Worm (Caenorhabditis elegans) whole organism, L4 larva: Measurements from ENCODE around the gene C47E8.1.

Experiments
- F26F4.8 ChIP-seq: fragments of 200-800 bp; sonication (Bioruptor generic); conservative IDR thresholded peaks from 2 replicates; pipeline ENCODE4 v1.3.6; 2022; ENCODE audit warnings: missing genetic modification characterization, missing compliant biosample characterization
- F37D6.2 ChIP-seq: sonication (generic microtip); optimal IDR thresholded peaks from 2 replicates; lab custom pipeline; 2016; ENCODE audit warnings: mild to moderate bottlenecking, missing genetic modification characterization, missing compliant biosample characterization
- F44E2.7 ChIP-seq: fragments of 200-800 bp; sonication (Bioruptor generic); IDR thresholded peaks from 2 replicates; pipeline ENCODE4 v2.1.2; 2022; ENCODE audit warnings: missing genetic modification characterization, missing compliant biosample characterization
- F49E8.2 ChIP-seq: sonication (generic microtip); optimal IDR thresholded peaks from 2 replicates; lab custom pipeline; 2016; ENCODE audit warnings: missing compliant biosample characterization, mild to moderate bottlenecking, missing genetic modification characterization, borderline replicate concordance
- T20F7.1 ChIP-seq: fragments of 200-800 bp; sonication (Bioruptor generic); optimal IDR thresholded peaks from 2 replicates; lab custom pipeline; 2018; ENCODE audit warnings: mild to moderate bottlenecking, missing genetic modification characterization, missing compliant biosample characterization
- T26A8.4 ChIP-seq: fragments of 200-800 bp; sonication (Bioruptor generic); IDR thresholded peaks from 2 replicates; pipeline ENCODE4 v1.3.6; 2022; ENCODE audit warnings: missing genetic modification characterization, missing compliant biosample characterization
- Y48G9A.11 ChIP-seq: fragments of 200-800 bp; sonication (Bioruptor generic); IDR thresholded peaks from 2 replicates; pipeline ENCODE4 v1.3.6; 2022; ENCODE audit warnings: missing genetic modification reagents, missing genetic modification characterization, missing compliant biosample characterization
- ZK337.2 ChIP-seq: fragments of 200-800 bp; sonication (Bioruptor generic); IDR thresholded peaks from 2 replicates; pipeline ENCODE4 v1.3.6; 2022; ENCODE audit warnings: missing genetic modification reagents, missing genetic modification characterization, missing compliant biosample characterization
- ZK546.5 ChIP-seq, 2 experiments: sonication (generic microtip); optimal IDR thresholded peaks; 2 replicates each; lab custom pipeline; 2017; ENCODE audit warnings: missing biosample characterization in 2 of 2, missing genetic modification characterization in 2 of 2
- ama-1 ChIP-seq: fragments of 150-350 bp; optimal IDR thresholded peaks from 2 replicates; lab custom pipeline; 2014; ENCODE audit warnings: inconsistent platforms, mixed read lengths
- attf-4 ChIP-seq: sonication (generic microtip); optimal IDR thresholded peaks from 3 replicates; lab custom pipeline; 2017; ENCODE audit warnings: missing biosample characterization, missing genetic modification characterization
- ceh-32 ChIP-seq: sonication (generic microtip); optimal IDR thresholded peaks from 2 replicates; lab custom pipeline; 2016; ENCODE audit warnings: mild to moderate bottlenecking, missing genetic modification characterization, missing compliant biosample characterization; ENCODE audit not compliant: poor library complexity
- ceh-44 ChIP-seq: fragments of 200-800 bp; sonication (Bioruptor generic); IDR thresholded peaks from 2 replicates; pipeline ENCODE4 v1.3.6; 2022; ENCODE audit warnings: missing genetic modification reagents, missing genetic modification characterization, missing compliant biosample characterization
- ceh-62 ChIP-seq: sonication (generic microtip); optimal IDR thresholded peaks from 2 replicates; lab custom pipeline; 2017; ENCODE audit warnings: missing biosample characterization, missing genetic modification characterization
- ceh-82 ChIP-seq: sonication (generic microtip); optimal IDR thresholded peaks from 2 replicates; lab custom pipeline; 2017; ENCODE audit warnings: missing biosample characterization, missing genetic modification characterization
- daf-8 ChIP-seq: fragments of 200-800 bp; sonication (Bioruptor generic); IDR thresholded peaks from 2 replicates; pipeline ENCODE4 v1.3.6; 2022; ENCODE audit warnings: missing genetic modification characterization, missing compliant biosample characterization
- dmd-9 ChIP-seq: fragments of 200-800 bp; sonication (Bioruptor generic); IDR thresholded peaks from 2 replicates; pipeline ENCODE4 v1.3.6; 2022; ENCODE audit warnings: missing genetic modification reagents, missing genetic modification characterization, missing compliant biosample characterization
- egl-27 ChIP-seq: sonication (generic microtip); optimal IDR thresholded peaks from 3 replicates; lab custom pipeline; 2017; ENCODE audit warnings: missing biosample characterization, missing genetic modification reagents, missing genetic modification characterization
- fos-1 ChIP-seq: fragments of 150-350 bp; optimal IDR thresholded peaks from 2 replicates; lab custom pipeline; 2014; ENCODE audit warnings: missing biosample characterization, missing genetic modification characterization
- hif-1 ChIP-seq, 2 experiments: sonication (generic microtip); optimal IDR thresholded peaks; 2 replicates each; lab custom pipeline; 2016 to 2017; ENCODE audit warnings: missing compliant biosample characterization in 2 of 2, missing genetic modification characterization in 2 of 2, missing genetic modification reagents in 2 of 2, missing genotype in 2 of 2, mild to moderate bottlenecking in 1 of 2
- hlh-30 ChIP-seq: sonication (generic microtip); optimal IDR thresholded peaks from 2 replicates; lab custom pipeline; 2017; ENCODE audit warnings: antibody characterized with exemption, mild to moderate bottlenecking, missing genetic modification characterization, missing compliant biosample characterization; ENCODE audit not compliant: insufficient read depth
- hmg-1.1 ChIP-seq: fragments of 200-800 bp; sonication (Bioruptor generic); IDR thresholded peaks from 2 replicates; pipeline ENCODE4 v1.3.6; 2022; ENCODE audit warnings: missing genetic modification reagents, missing genetic modification characterization, missing compliant biosample characterization
- jun-1 ChIP-seq: fragments of 150-350 bp; optimal IDR thresholded peaks from 2 replicates; lab custom pipeline; 2014; ENCODE audit warnings: missing biosample characterization, missing genetic modification reagents, missing genetic modification characterization
- lin-13 ChIP-seq: fragments of 150-350 bp; optimal IDR thresholded peaks from 2 replicates; lab custom pipeline; 2014; ENCODE audit warnings: missing biosample characterization, missing genetic modification reagents, missing genetic modification characterization
- lin-15B ChIP-seq: fragments of 150-350 bp; sonication (generic microtip); optimal IDR thresholded peaks from 3 replicates; lab custom pipeline; 2014; ENCODE audit warnings: missing biosample characterization, missing genetic modification characterization
- lin-38 ChIP-seq: fragments of 200-800 bp; sonication (Bioruptor generic); IDR thresholded peaks from 2 replicates; pipeline ENCODE4 v1.3.6; 2022; ENCODE audit warnings: missing genetic modification reagents, missing genetic modification characterization, missing compliant biosample characterization
- lin-39 ChIP-seq: fragments of 150-350 bp; optimal IDR thresholded peaks from 2 replicates; lab custom pipeline; 2014; ENCODE audit warnings: missing biosample characterization, missing genetic modification reagents, missing genetic modification characterization
- lir-3 ChIP-seq: sonication (generic microtip); optimal IDR thresholded peaks from 2 replicates; lab custom pipeline; 2016; ENCODE audit warnings: mild to moderate bottlenecking, missing genetic modification characterization, missing compliant biosample characterization
- madf-9 ChIP-seq: fragments of 200-800 bp; sonication (Bioruptor generic); conservative IDR thresholded peaks from 2 replicates; pipeline ENCODE4 v1.3.6; 2022; ENCODE audit warnings: missing genetic modification reagents, missing genetic modification characterization, missing compliant biosample characterization
- mdl-1 ChIP-seq, 2 experiments: fragments of 150-350 bp in 1 of 2; sonication (generic microtip) in 1 of 2; optimal IDR thresholded peaks; 2 replicates each; lab custom pipeline; 2014 to 2017; ENCODE audit warnings: missing biosample characterization in 2 of 2, missing genetic modification characterization in 2 of 2
- mdt-29 ChIP-seq: fragments of 200-800 bp; sonication (Bioruptor generic); IDR thresholded peaks from 2 replicates; pipeline ENCODE4 v1.3.6; 2022; ENCODE audit warnings: missing genetic modification reagents, missing genetic modification characterization, missing compliant biosample characterization
- mes-2 ChIP-seq: sonication (generic microtip); optimal IDR thresholded peaks from 2 replicates; lab custom pipeline; 2016; ENCODE audit warnings: missing genotype, mild to moderate bottlenecking, missing genetic modification characterization, missing compliant biosample characterization; ENCODE audit not compliant: poor library complexity, severe bottlenecking
- mxl-3 ChIP-seq: fragments of 200-800 bp; sonication (Bioruptor generic); optimal IDR thresholded peaks from 2 replicates; lab custom pipeline; 2018; ENCODE audit warnings: mild to moderate bottlenecking, missing genetic modification characterization, missing compliant biosample characterization
- nhr-102 ChIP-seq: sonication (generic microtip); optimal IDR thresholded peaks from 2 replicates; lab custom pipeline; 2016; ENCODE audit warnings: mild to moderate bottlenecking, missing genetic modification characterization, moderate library complexity, missing compliant biosample characterization
- nhr-11 ChIP-seq: fragments of 150-350 bp; optimal IDR thresholded peaks from 2 replicates; lab custom pipeline; 2014; ENCODE audit warnings: missing biosample characterization, missing genetic modification characterization
- nhr-28 ChIP-seq: fragments of 150-350 bp; optimal IDR thresholded peaks from 2 replicates; lab custom pipeline; 2014; ENCODE audit warnings: missing biosample characterization, missing genetic modification characterization
- nhr-42 ChIP-seq: fragments of 200-800 bp; sonication (Bioruptor generic); IDR thresholded peaks from 2 replicates; pipeline ENCODE4 v1.3.6; 2022; ENCODE audit warnings: missing genetic modification characterization, missing compliant biosample characterization
- nhr-48 ChIP-seq: sonication (generic microtip); optimal IDR thresholded peaks from 2 replicates; lab custom pipeline; 2016; ENCODE audit warnings: mild to moderate bottlenecking, missing genetic modification characterization, missing compliant biosample characterization
- nhr-77 ChIP-seq: fragments of 150-350 bp; optimal IDR thresholded peaks from 2 replicates; lab custom pipeline; 2014; ENCODE audit warnings: missing biosample characterization, missing genetic modification characterization
- php-3 ChIP-seq: fragments of 200-800 bp; sonication (Bioruptor generic); IDR thresholded peaks from 2 replicates; pipeline ENCODE4 v1.3.6; 2022; ENCODE audit warnings: missing genetic modification reagents, missing genetic modification characterization, missing compliant biosample characterization
- pqm-1 ChIP-seq: sonication (generic microtip); optimal IDR thresholded peaks from 2 replicates; lab custom pipeline; 2017; ENCODE audit warnings: missing biosample characterization, missing genetic modification characterization
- rbr-2 ChIP-seq: sonication (generic microtip); optimal IDR thresholded peaks from 2 replicates; lab custom pipeline; 2016; ENCODE audit warnings: missing genotype, missing genetic modification characterization, missing compliant biosample characterization
- sdz-12 ChIP-seq: fragments of 200-800 bp; sonication (Bioruptor generic); optimal IDR thresholded peaks from 2 replicates; lab custom pipeline; 2018; ENCODE audit warnings: mild to moderate bottlenecking, missing genetic modification characterization, missing compliant biosample characterization
- skn-1 ChIP-seq: fragments of 150-350 bp; optimal IDR thresholded peaks from 2 replicates; lab custom pipeline; 2014; ENCODE audit warnings: missing biosample characterization, missing genetic modification characterization
- snpc-1.2 ChIP-seq: fragments of 200-800 bp; sonication (Bioruptor generic); IDR thresholded peaks from 2 replicates; pipeline ENCODE4 v1.3.6; 2022; ENCODE audit warnings: missing genetic modification reagents, missing genetic modification characterization, missing compliant biosample characterization
- tag-97 ChIP-seq: fragments of 200-800 bp; sonication (Bioruptor generic); IDR thresholded peaks from 2 replicates; pipeline ENCODE4 v1.3.6; 2022; ENCODE audit warnings: missing genetic modification characterization, missing compliant biosample characterization
- unc-62 ChIP-seq, 3 experiments: fragments of 150-350 bp in 1 of 3; sonication (generic microtip); optimal IDR thresholded peaks in 2 of 3; peaks in 1 of 3; 1 replicate in 1 of 3; 2 replicates in 2 of 3; lab custom pipeline; 2014 to 2017; ENCODE audit warnings: missing biosample characterization in 3 of 3, missing genetic modification characterization in 3 of 3, missing genetic modification reagents in 3 of 3, missing genotype in 1 of 3
- zag-1 ChIP-seq: fragments of 150-350 bp; optimal IDR thresholded peaks from 2 replicates; lab custom pipeline; 2014; ENCODE audit warnings: missing biosample characterization, missing genetic modification characterization
- zfp-2 ChIP-seq: sonication (generic microtip); optimal IDR thresholded peaks from 2 replicates; lab custom pipeline; 2016; ENCODE audit warnings: mild to moderate bottlenecking, missing genetic modification characterization, missing compliant biosample characterization
- zip-2 ChIP-seq: fragments of 150-350 bp; optimal IDR thresholded peaks from 2 replicates; lab custom pipeline; 2014; ENCODE audit warnings: missing biosample characterization, missing genetic modification characterization
- ztf-7 ChIP-seq: fragments of 150-350 bp; optimal IDR thresholded peaks from 2 replicates; lab custom pipeline; 2014; ENCODE audit warnings: missing biosample characterization, missing genetic modification characterization

Gene C47E8.1

DNA sequence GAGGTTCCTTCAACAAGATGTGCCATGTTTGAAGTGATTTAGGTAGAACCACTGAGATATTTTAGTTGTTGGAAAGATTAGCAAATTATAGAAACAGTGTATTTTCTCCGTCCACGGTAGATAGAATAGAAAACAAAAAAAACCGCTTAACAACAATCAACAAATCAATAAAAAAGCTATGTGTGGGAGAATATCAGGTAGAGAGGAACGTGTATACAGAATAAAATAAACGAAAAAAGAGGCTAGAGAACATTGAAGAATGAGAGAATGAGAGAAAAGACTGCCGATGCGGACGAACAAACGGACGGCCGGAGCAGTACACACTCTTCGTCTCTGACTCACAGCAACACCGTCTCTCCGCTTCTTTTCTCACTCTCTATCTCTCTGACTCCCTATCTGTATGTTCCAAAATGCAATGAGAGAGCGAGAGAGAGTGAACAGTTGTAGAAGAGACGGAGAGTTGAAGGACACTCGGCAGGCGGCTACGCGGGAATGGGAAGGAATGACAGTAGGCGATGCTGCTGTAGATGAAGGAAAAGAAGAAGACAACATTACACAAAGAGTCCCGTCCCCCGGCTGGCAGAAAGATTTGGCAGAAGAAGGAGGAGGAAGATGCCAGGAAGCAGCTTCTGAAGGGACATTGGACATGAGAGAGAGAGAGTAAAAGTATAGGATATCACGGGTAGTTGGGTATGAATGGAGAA, 30.9 kb downstream of the C47E8.1 start, which contains the start of gene unc-112 (continued):
- TF ChIP-seq egl-27 (tag; lab: Kevin White, UChicago) (no peak), nhr-42 (GFP tag; lab: Robert Waterston, UW) (no peak), ZK337.2 (no peak), lin-39 (tag; lab: Kevin White, UChicago) (no peak), madf-9 (GFP tag; lab: Robert Waterston, UW) (no peak), lin-13 (GFP tag; lab: Kevin White, UChicago) (peak; percentile 58), hif-1 (tag; optimal IDR thresholded peaks at IDR 0.05; lab: Kevin White, UChicago) (peak in 1 of 2 experiments; percentile 68), T26A8.4 (peak; percentile 24; the same call in 1 of the 2 replicates), zfp-2 (tag; lab: Kevin White, UChicago) (no peak), pqm-1 (tag; lab: Kevin White, UChicago) (peak; percentile 84), lin-38 (GFP tag; lab: Robert Waterston, UW) (peak; percentile 64), lir-3 (tag; lab: Kevin White, UChicago) (no peak), sdz-12 (no peak), ceh-44 (GFP tag; lab: Robert Waterston, UW) (no peak), F37D6.2 (tag; lab: Kevin White, UChicago) (no peak), hmg-1.1 (GFP tag; lab: Robert Waterston, UW) (peak; percentile 83), nhr-102 (tag; lab: Kevin White, UChicago) (no peak), mdt-29 (GFP tag; lab: Robert Waterston, UW) (no peak), Y48G9A.11 (GFP tag; lab: Robert Waterston, UW) (no peak), lin-15B (tag; lab: Kevin White, UChicago) (no peak), skn-1 (no peak), zag-1 (tag; lab: Kevin White, UChicago) (no peak), snpc-1.2 (GFP tag; lab: Robert Waterston, UW) (no peak), ama-1 (no peak), fos-1 (tag; lab: Kevin White, UChicago) (no peak), ztf-7 (tag; lab: Kevin White, UChicago) (no peak), nhr-11 (tag; lab: Kevin White, UChicago) (peak; percentile 83), F49E8.2 (no peak), nhr-77 (peak; percentile 54), attf-4 (tag; lab: Kevin White, UChicago) (no peak), php-3 (GFP tag; lab: Robert Waterston, UW) (no peak), ceh-82 (tag; lab: Kevin White, UChicago) (no peak), T20F7.1 (no peak), nhr-48 (tag; lab: Kevin White, UChicago) (peak; percentile 25), ceh-32 (tag; lab: Kevin White, UChicago) (no peak), tag-97 (GFP tag; lab: Robert Waterston, UW) (no peak), ZK546.5 (tag; optimal IDR thresholded peaks at IDR 0.05; lab: Kevin White, UChicago) (no peak), daf-8 (GFP tag; lab: Robert Waterston, UW) (no peak), F44E2.7 (GFP tag; lab: Robert Waterston, UW) (no peak), F26F4.8 (no peak), unc-62 (GFP tag; optimal IDR thresholded peaks at IDR 0.05 in 1 of 2; lab: Kevin White, UChicago) (no peak), unc-62 (tag; optimal IDR thresholded peaks at IDR 0.05; lab: Kevin White, UChicago) (no peak), hlh-30 (tag; lab: Kevin White, UChicago) (peak; percentile 67), mes-2 (tag; lab: Kevin White, UChicago) (peak; percentile 61), mdl-1 (tag; optimal IDR thresholded peaks at IDR 0.05; lab: Kevin White, UChicago) (peak in 1 of 2 experiments; percentile 77), mxl-3 (GFP tag; lab: Kevin White, UChicago) (peak; percentile 85), zip-2 (tag; lab: Kevin White, UChicago) (no peak), rbr-2 (tag; lab: Kevin White, UChicago) (peak; percentile 69), ceh-62 (tag; lab: Kevin White, UChicago) (no peak), nhr-28 (tag; lab: Kevin White, UChicago) (peak; percentile 90), jun-1 (tag; lab: Kevin White, UChicago) (peak; percentile 45), dmd-9 (GFP tag; lab: Robert Waterston, UW) (no peak)
